Worm (Caenorhabditis elegans) whole organism, early embryonic: Measurements from ENCODE around the gene ckb-2.

Source experiments
- F13C5.2 ChIP-seq: sonication (generic microtip); optimal IDR thresholded peaks from 2 replicates; lab custom pipeline; 2017; ENCODE audit warnings: mild to moderate bottlenecking, missing genetic modification characterization, inconsistent platforms, missing compliant biosample characterization
- aly-1 ChIP-seq: sonication (generic microtip); optimal IDR thresholded peaks from 2 replicates; lab custom pipeline; 2016; ENCODE audit warnings: missing genetic modification characterization, missing compliant biosample characterization
- ama-1 ChIP-seq: fragments of 150-350 bp; optimal IDR thresholded peaks from 2 replicates; lab custom pipeline; 2014
- ceh-13 ChIP-seq: fragments of 200-800 bp; sonication (Bioruptor generic); optimal IDR thresholded peaks from 2 replicates; lab custom pipeline; 2018; ENCODE audit warnings: mild to moderate bottlenecking, missing genetic modification characterization, missing compliant biosample characterization
- ceh-36 ChIP-seq: sonication (generic microtip); optimal IDR thresholded peaks from 2 replicates; lab custom pipeline; 2016; ENCODE audit warnings: missing genetic modification characterization, inconsistent platforms, missing compliant biosample characterization
- flt-1 ChIP-seq: fragments of 200-800 bp; sonication (Bioruptor generic); IDR thresholded peaks from 2 replicates; pipeline ENCODE4 v1.3.6; 2022; ENCODE audit warnings: missing genetic modification characterization, missing compliant biosample characterization
- hmbx-1 ChIP-seq: sonication (generic microtip); optimal IDR thresholded peaks from 2 replicates; lab custom pipeline; 2016; ENCODE audit warnings: mild to moderate bottlenecking, missing genetic modification characterization, missing compliant biosample characterization
- tbx-11 ChIP-seq: fragments of 200-800 bp; sonication (Bioruptor generic); IDR thresholded peaks from 2 replicates; pipeline ENCODE4 v1.3.6; 2022; ENCODE audit warnings: missing genetic modification characterization, missing compliant biosample characterization
- tbx-37 ChIP-seq: fragments of 200-800 bp; sonication (Bioruptor generic); conservative IDR thresholded peaks from 2 replicates; pipeline ENCODE4 v1.3.6; 2022; ENCODE audit warnings: missing genetic modification reagents, missing genetic modification characterization, missing compliant biosample characterization
- tra-4 ChIP-seq: sonication (generic microtip); optimal IDR thresholded peaks from 2 replicates; lab custom pipeline; 2017; ENCODE audit warnings: missing genetic modification characterization, missing compliant biosample characterization

DNA sequence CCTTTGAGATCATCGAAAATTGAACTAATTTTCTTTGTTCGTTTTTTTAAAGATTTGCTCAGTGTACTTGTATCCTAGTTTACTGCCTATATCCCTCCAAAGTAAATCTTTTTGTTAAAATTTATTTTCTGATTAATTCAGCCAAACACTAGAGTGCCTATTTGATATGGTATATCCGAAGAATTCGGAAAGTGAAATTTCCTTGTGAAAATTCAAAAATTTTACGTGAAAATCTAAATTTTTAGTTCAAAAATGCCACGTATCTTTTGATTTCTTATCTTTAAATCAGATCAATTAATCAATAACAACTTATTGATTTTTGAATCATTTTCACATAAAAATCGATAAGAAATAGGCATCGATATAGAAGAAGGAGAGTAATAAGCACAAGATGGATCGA is 30.7 kb downstream of the ckb-2 start, which contains the start of gene R07E5.6:
- TF ChIP-seq ceh-36 (tag; lab: Kevin White, UChicago) (no peak), ama-1 (lab: Kevin White, UChicago) (no peak), flt-1 (GFP tag; lab: Robert Waterston, UW) (no peak), tra-4 (no peak), aly-1 (no peak), tbx-11 (GFP tag; lab: Robert Waterston, UW) (no peak), ceh-13 (GFP tag; lab: Kevin White, UChicago) (no peak), F13C5.2 (tag; lab: Kevin White, UChicago) (no peak), hmbx-1 (tag; lab: Kevin White, UChicago) (no peak), tbx-37 (GFP tag; lab: Robert Waterston, UW) (no peak)
